Worm (Caenorhabditis elegans): Measurements from ENCODE around the gene C04A11.1.

DNA sequence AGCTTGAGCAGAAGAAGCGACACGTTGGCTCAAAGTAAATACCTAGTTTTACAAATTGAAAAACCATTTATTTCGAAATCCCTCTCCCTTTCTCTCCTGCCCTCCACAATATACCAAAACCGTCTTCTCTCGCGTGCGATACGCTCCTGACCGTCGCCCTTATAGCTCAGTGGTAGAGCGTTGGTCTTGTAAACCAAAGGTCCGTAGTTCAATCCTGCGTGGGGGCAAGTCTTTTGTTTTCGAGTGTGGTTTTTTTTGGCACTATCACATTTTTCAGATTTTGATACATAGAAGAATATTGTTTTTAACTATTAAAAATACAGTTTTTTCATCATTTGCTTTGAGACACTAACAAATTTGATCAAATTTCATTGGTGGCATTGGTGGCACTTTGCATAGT lies 6.7 kb upstream of the C04A11.1 start:
- peak; percentile 19 for TF ChIP-seq aly-1 (tag; optimal IDR thresholded peaks at IDR 0.05)
- peak; percentile 74 for TF ChIP-seq flt-1 (GFP tag; IDR thresholded peaks at IDR 0.05)
- TF ChIP-seq hmg-4 (GFP tag; optimal IDR thresholded peaks at IDR 0.05): peak; percentile 53
- no peak for TF ChIP-seq ets-7 (tag; optimal IDR thresholded peaks at IDR 0.05)
- TF ChIP-seq B0310.2 (tag; optimal IDR thresholded peaks at IDR 0.05): peak; percentile 58
- peak; percentile 72 for TF ChIP-seq tbx-37 (GFP tag; conservative IDR thresholded peaks at IDR 0.05)
- no peak for TF ChIP-seq ama-1 (optimal IDR thresholded peaks at IDR 0.05)
- TF ChIP-seq sea-1 (GFP tag; conservative IDR thresholded peaks at IDR 0.05): peak; percentile 82
- TF ChIP-seq hmbx-1 (tag; optimal IDR thresholded peaks at IDR 0.05): no peak
- no peak for TF ChIP-seq F13C5.2 (tag; optimal IDR thresholded peaks at IDR 0.05)
- TF ChIP-seq pes-1 (GFP tag; IDR thresholded peaks at IDR 0.05): peak; percentile 87
- peak; percentile 8 for TF ChIP-seq ceh-13 (GFP tag; optimal IDR thresholded peaks at IDR 0.05)
- TF ChIP-seq scrt-1 (GFP tag; IDR thresholded peaks at IDR 0.05): peak; percentile 80
- peak; percentile 69; the same call in 1 of the 2 replicates for TF ChIP-seq tbx-11 (GFP tag; IDR thresholded peaks at IDR 0.05)
